Worm (Caenorhabditis elegans) whole organism, L2 larva: Measurements from ENCODE around the gene tax-6.
A peak's percentile ranks its signal among the peaks of the same experiment; 100 is the strongest.

Experiments used
- C34F6.9 ChIP-seq: fragments of 150-350 bp; optimal IDR thresholded peaks from 2 replicates; lab custom pipeline; 2014; ENCODE audit warnings: missing biosample characterization, missing genetic modification characterization
- F13H6.1 ChIP-seq: sonication (generic microtip); optimal IDR thresholded peaks from 2 replicates; lab custom pipeline; 2016; ENCODE audit warnings: missing genetic modification characterization, missing compliant biosample characterization
- R02D3.7 ChIP-seq: fragments of 150-350 bp; optimal IDR thresholded peaks from 2 replicates; lab custom pipeline; 2014; ENCODE audit warnings: missing biosample characterization, missing genetic modification characterization
- Y55F3AM.14 ChIP-seq: fragments of 200-800 bp; sonication (Bioruptor generic); optimal IDR thresholded peaks from 2 replicates; lab custom pipeline; 2018; ENCODE audit warnings: mild to moderate bottlenecking, missing genetic modification characterization, missing compliant biosample characterization
- ZK546.5 ChIP-seq: sonication (generic microtip); optimal IDR thresholded peaks from 2 replicates; lab custom pipeline; 2017; ENCODE audit warnings: missing biosample characterization, missing genetic modification characterization
- alr-1 ChIP-seq: fragments of 150-350 bp; optimal IDR thresholded peaks from 2 replicates; lab custom pipeline; 2014; ENCODE audit warnings: missing biosample characterization, missing genetic modification characterization
- aly-2 ChIP-seq: fragments of 150-350 bp; optimal IDR thresholded peaks from 2 replicates; lab custom pipeline; 2014; ENCODE audit warnings: missing biosample characterization, missing genetic modification characterization
- ama-1 ChIP-seq: fragments of 150-350 bp; optimal IDR thresholded peaks from 2 replicates; lab custom pipeline; 2018; ENCODE audit warnings: inconsistent platforms
- blmp-1 ChIP-seq: sonication (generic microtip); optimal IDR thresholded peaks from 2 replicates; lab custom pipeline; 2017; ENCODE audit warnings: missing genetic modification characterization, mild to moderate bottlenecking, missing compliant biosample characterization, antibody characterized with exemption, moderate library complexity; ENCODE audit not compliant: insufficient read depth
- ceh-16 ChIP-seq: fragments of 150-350 bp; optimal IDR thresholded peaks from 2 replicates; lab custom pipeline; 2014; ENCODE audit warnings: missing biosample characterization, missing genetic modification characterization
- ceh-82 ChIP-seq: fragments of 150-350 bp; optimal IDR thresholded peaks from 2 replicates; lab custom pipeline; 2014; ENCODE audit warnings: missing biosample characterization, missing genetic modification characterization
- crh-2 ChIP-seq: sonication (generic microtip); optimal IDR thresholded peaks from 2 replicates; lab custom pipeline; 2017; ENCODE audit warnings: missing biosample characterization, missing genetic modification characterization
- dmd-4 ChIP-seq: sonication (generic microtip); optimal IDR thresholded peaks from 2 replicates; lab custom pipeline; 2017; ENCODE audit warnings: missing biosample characterization, missing genetic modification characterization
- egl-27 ChIP-seq: sonication (generic microtip); optimal IDR thresholded peaks from 3 replicates; lab custom pipeline; 2017; ENCODE audit warnings: missing biosample characterization, missing genetic modification reagents, missing genetic modification characterization
- elt-1 ChIP-seq: fragments of 150-350 bp; optimal IDR thresholded peaks from 2 replicates; lab custom pipeline; 2014; ENCODE audit warnings: missing biosample characterization, missing genetic modification characterization
- elt-3 ChIP-seq: sonication (generic microtip); optimal IDR thresholded peaks from 2 replicates; lab custom pipeline; 2017; ENCODE audit warnings: missing biosample characterization, missing genetic modification characterization
- fos-1 ChIP-seq: fragments of 150-350 bp; optimal IDR thresholded peaks from 2 replicates; lab custom pipeline; 2014; ENCODE audit warnings: missing biosample characterization, missing genetic modification characterization
- gmeb-1 ChIP-seq: fragments of 150-350 bp; optimal IDR thresholded peaks from 2 replicates; lab custom pipeline; 2014; ENCODE audit warnings: missing biosample characterization, missing genetic modification characterization
- lin-11 ChIP-seq: fragments of 150-350 bp; sonication (generic microtip); optimal IDR thresholded peaks from 2 replicates; lab custom pipeline; 2014; ENCODE audit warnings: missing biosample characterization, missing genetic modification characterization, inconsistent platforms, mixed read lengths
- lin-13 ChIP-seq: fragments of 150-350 bp; optimal IDR thresholded peaks from 2 replicates; lab custom pipeline; 2014; ENCODE audit warnings: missing biosample characterization, missing genetic modification reagents, missing genetic modification characterization
- lin-39 ChIP-seq: fragments of 150-350 bp; optimal IDR thresholded peaks from 2 replicates; lab custom pipeline; 2014; ENCODE audit warnings: missing biosample characterization, missing genetic modification reagents, missing genetic modification characterization
- lsy-2 ChIP-seq, 2 experiments: fragments of 150-350 bp in 1 of 2; sonication (generic microtip) in 1 of 2; optimal IDR thresholded peaks; 2 replicates each; lab custom pipeline; 2014 to 2017; ENCODE audit warnings: missing biosample characterization in 2 of 2, missing genetic modification characterization in 2 of 2
- mab-5 ChIP-seq: fragments of 150-350 bp; optimal IDR thresholded peaks from 2 replicates; lab custom pipeline; 2014; ENCODE audit warnings: missing biosample characterization, missing genetic modification characterization
- mbf-1 ChIP-seq: sonication (generic microtip); optimal IDR thresholded peaks from 2 replicates; lab custom pipeline; 2017; ENCODE audit warnings: missing biosample characterization, missing genetic modification characterization
- mdl-1 ChIP-seq, 2 experiments: fragments of 150-350 bp in 1 of 2; sonication (generic microtip) in 1 of 2; optimal IDR thresholded peaks; 2 replicates each; lab custom pipeline; 2017; ENCODE audit warnings: missing biosample characterization in 2 of 2, missing genetic modification characterization in 2 of 2
- nhr-10 ChIP-seq: sonication (generic microtip); optimal IDR thresholded peaks from 2 replicates; lab custom pipeline; 2017; ENCODE audit warnings: missing biosample characterization, missing genetic modification characterization
- nhr-11 ChIP-seq: fragments of 150-350 bp; optimal IDR thresholded peaks from 2 replicates; lab custom pipeline; 2014; ENCODE audit warnings: missing biosample characterization, missing genetic modification characterization
- nhr-12 ChIP-seq: fragments of 150-350 bp; optimal IDR thresholded peaks from 2 replicates; lab custom pipeline; 2014; ENCODE audit warnings: missing biosample characterization, missing genetic modification characterization
- nhr-129 ChIP-seq: fragments of 150-350 bp; optimal IDR thresholded peaks from 2 replicates; lab custom pipeline; 2014; ENCODE audit warnings: missing biosample characterization, missing genetic modification characterization
- nhr-21 ChIP-seq: fragments of 150-350 bp; optimal IDR thresholded peaks from 2 replicates; lab custom pipeline; 2014; ENCODE audit warnings: missing biosample characterization, missing genetic modification characterization
- nhr-23 ChIP-seq: fragments of 150-350 bp; optimal IDR thresholded peaks from 2 replicates; lab custom pipeline; 2014; ENCODE audit warnings: missing biosample characterization, missing genetic modification reagents, missing genetic modification characterization
- nhr-237 ChIP-seq: fragments of 150-350 bp; optimal IDR thresholded peaks from 2 replicates; lab custom pipeline; 2014; ENCODE audit warnings: missing biosample characterization, missing genetic modification characterization
- nhr-25 ChIP-seq: fragments of 150-350 bp; sonication (generic microtip); optimal IDR thresholded peaks from 3 replicates; lab custom pipeline; 2014; ENCODE audit warnings: missing biosample characterization, missing genetic modification characterization
- nhr-6 ChIP-seq: fragments of 150-350 bp; optimal IDR thresholded peaks from 2 replicates; lab custom pipeline; 2014; ENCODE audit warnings: missing biosample characterization, missing genetic modification characterization
- nhr-77 ChIP-seq: fragments of 150-350 bp; optimal IDR thresholded peaks from 2 replicates; lab custom pipeline; 2014; ENCODE audit warnings: missing biosample characterization, missing genetic modification characterization
- peb-1 ChIP-seq: fragments of 150-350 bp; optimal IDR thresholded peaks from 2 replicates; lab custom pipeline; 2014; ENCODE audit warnings: missing biosample characterization, missing genetic modification characterization
- sem-4 ChIP-seq: fragments of 150-350 bp; optimal IDR thresholded peaks from 2 replicates; lab custom pipeline; 2014; ENCODE audit warnings: missing biosample characterization, missing genetic modification reagents, missing genetic modification characterization
- skn-1 ChIP-seq: sonication (generic microtip); optimal IDR thresholded peaks from 2 replicates; lab custom pipeline; 2017; ENCODE audit warnings: missing biosample characterization, missing genetic modification characterization
- sma-3 ChIP-seq: sonication (generic microtip); optimal IDR thresholded peaks from 2 replicates; lab custom pipeline; 2016; ENCODE audit warnings: missing genetic modification reagents, missing genetic modification characterization, missing compliant biosample characterization
- sma-9 ChIP-seq, 2 experiments: fragments of 150-350 bp in 1 of 2; sonication (generic microtip) in 1 of 2; optimal IDR thresholded peaks; 2 replicates each; lab custom pipeline; 2014 to 2016; ENCODE audit warnings: missing genetic modification characterization in 2 of 2, mild to moderate bottlenecking in 1 of 2, missing biosample characterization in 1 of 2, missing compliant biosample characterization in 1 of 2, missing genetic modification reagents in 1 of 2, moderate library complexity in 1 of 2
- snpc-4 ChIP-seq: fragments of 150-350 bp; optimal IDR thresholded peaks from 2 replicates; lab custom pipeline; 2014; ENCODE audit warnings: missing biosample characterization, missing genetic modification characterization
- unc-39 ChIP-seq: fragments of 150-350 bp; optimal IDR thresholded peaks from 2 replicates; lab custom pipeline; 2014; ENCODE audit warnings: missing biosample characterization, missing genetic modification characterization
- unc-55 ChIP-seq: fragments of 150-350 bp; sonication (generic microtip); optimal IDR thresholded peaks from 3 replicates; lab custom pipeline; 2014; ENCODE audit warnings: missing biosample characterization, missing genetic modification reagents, missing genetic modification characterization
- unc-62 ChIP-seq: fragments of 150-350 bp; optimal IDR thresholded peaks from 2 replicates; lab custom pipeline; 2014; ENCODE audit warnings: missing biosample characterization, missing genetic modification reagents, missing genetic modification characterization
- zag-1 ChIP-seq: fragments of 150-350 bp; optimal IDR thresholded peaks from 2 replicates; lab custom pipeline; 2014; ENCODE audit warnings: missing biosample characterization, missing genetic modification characterization
- ztf-1 ChIP-seq: fragments of 200-800 bp; sonication (Bioruptor generic); conservative IDR thresholded peaks from 2 replicates; pipeline ENCODE4 v1.3.6; 2022; ENCODE audit warnings: missing genetic modification characterization, missing compliant biosample characterization
- ztf-11 ChIP-seq: sonication (generic microtip); optimal IDR thresholded peaks from 2 replicates; lab custom pipeline; 2017; ENCODE audit warnings: missing biosample characterization, missing genetic modification characterization
- ztf-4 ChIP-seq: fragments of 150-350 bp; optimal IDR thresholded peaks from 2 replicates; lab custom pipeline; 2014; ENCODE audit warnings: missing biosample characterization, missing genetic modification characterization

tax-6 gene

DNA sequence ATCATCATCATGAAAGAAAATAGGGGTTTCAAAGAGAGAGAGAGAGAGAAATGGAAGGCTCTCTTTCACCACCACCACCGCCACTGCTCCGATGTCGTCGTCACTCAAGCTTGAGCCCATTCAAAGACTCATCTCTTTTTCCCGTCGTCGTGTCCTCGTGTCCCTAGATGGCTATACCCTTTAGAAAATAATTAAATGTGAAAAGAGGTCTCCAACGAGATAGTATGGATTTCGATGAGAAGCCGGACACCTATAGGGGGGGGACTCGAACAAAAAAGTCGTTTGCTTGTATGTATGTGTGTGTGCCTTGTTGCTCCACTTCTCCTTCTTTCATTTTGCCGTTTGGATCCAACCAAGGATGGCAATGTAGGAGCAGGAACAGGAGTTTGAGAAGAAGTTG, 3.6 kb upstream of the tax-6 start:
- peak; percentile 30 for TF ChIP-seq lin-11 (tag; lab: Kevin White, UChicago)
- no peak for TF ChIP-seq ztf-11 (tag; lab: Kevin White, UChicago)
- TF ChIP-seq lsy-2 (tag; optimal IDR thresholded peaks at IDR 0.05; lab: Kevin White, UChicago), result peak in 1 of 2 experiments; percentile 13
- no peak for TF ChIP-seq mdl-1 (tag; optimal IDR thresholded peaks at IDR 0.05; lab: Kevin White, UChicago)
- peak; percentile 29 for TF ChIP-seq sem-4 (tag; lab: Kevin White, UChicago)
- TF ChIP-seq zag-1 (tag; lab: Kevin White, UChicago), result no peak
- TF ChIP-seq lin-39 (tag; lab: Kevin White, UChicago), result no peak
- peak; percentile 23 for TF ChIP-seq nhr-129
- TF ChIP-seq C34F6.9 (tag; lab: Kevin White, UChicago), result peak; percentile 40

- TF ChIP-seq snpc-4 (tag; lab: Kevin White, UChicago) (no peak), mab-5 (no peak), sem-4 (tag; lab: Kevin White, UChicago) (no peak), ceh-82 (peak; percentile 50), elt-1 (tag; lab: Kevin White, UChicago) (no peak), fos-1 (tag; lab: Kevin White, UChicago) (peak; percentile 26), ZK546.5 (tag; lab: Kevin White, UChicago) (no peak), nhr-21 (tag; lab: Kevin White, UChicago) (peak; percentile 26), skn-1 (tag; lab: Kevin White, UChicago) (no peak), nhr-237 (no peak), Y55F3AM.14 (GFP tag; lab: Kevin White, UChicago) (peak; percentile 70), nhr-129 (peak; percentile 80), alr-1 (tag; lab: Kevin White, UChicago) (no peak), dmd-4 (no peak), nhr-11 (no peak), ztf-11 (tag; lab: Kevin White, UChicago) (no peak), zag-1 (tag; lab: Kevin White, UChicago) (peak; percentile 88), ceh-16 (tag; lab: Kevin White, UChicago) (no peak), C34F6.9 (tag; lab: Kevin White, UChicago) (peak; percentile 79), R02D3.7 (tag; lab: Kevin White, UChicago) (no peak), sma-9 (GFP tag; optimal IDR thresholded peaks at IDR 0.05; lab: Kevin White, UChicago) (peak; percentile 56), sma-9 (tag; optimal IDR thresholded peaks at IDR 0.05; lab: Kevin White, UChicago) (no peak), elt-3 (tag; lab: Kevin White, UChicago) (no peak), nhr-12 (no peak), nhr-23 (tag; lab: Kevin White, UChicago) (no peak), crh-2 (tag; lab: Kevin White, UChicago) (peak; percentile 55), nhr-10 (no peak), aly-2 (no peak), unc-62 (GFP tag; lab: Kevin White, UChicago) (no peak), unc-55 (GFP tag; lab: Kevin White, UChicago) (peak; percentile 88), ama-1 (lab: Kevin White, UChicago) (no peak), blmp-1 (no peak), lsy-2 (tag; optimal IDR thresholded peaks at IDR 0.05; lab: Kevin White, UChicago) (peak in 1 of 2 experiments; percentile 69), mdl-1 (tag; optimal IDR thresholded peaks at IDR 0.05; lab: Kevin White, UChicago) (peak in 1 of 2 experiments; percentile 35), lin-13 (peak; percentile 47), egl-27 (tag; lab: Kevin White, UChicago) (peak; percentile 23), sma-3 (peak; percentile 4), lin-39 (tag; lab: Kevin White, UChicago) (no peak), mbf-1 (tag; lab: Kevin White, UChicago) (no peak), nhr-25 (no peak), unc-39 (tag; lab: Kevin White, UChicago) (no peak), lin-11 (tag; lab: Kevin White, UChicago) (peak; percentile 37), nhr-77 (tag; lab: Kevin White, UChicago) (no peak), gmeb-1 (no peak), ztf-1 (no peak), ztf-4 (tag; lab: Kevin White, UChicago) (peak; percentile 26), F13H6.1 (tag; lab: Kevin White, UChicago) (peak; percentile 87), peb-1 (no peak), nhr-6 (tag; lab: Kevin White, UChicago) (no peak)
- TF ChIP-seq, all 48 proteins: peak for 18
Observed at ce11 chrIV:10503750-10504232, 2.4 kb upstream of the tax-6 start.
